Worm (Caenorhabditis elegans) whole organism, L4/young adult: ENCODE measurements around the gene pudl-1.

Source experiments
- dao-5 ChIP-seq: sonication (generic microtip); optimal IDR thresholded peaks from 2 replicates; lab custom pipeline; 2016; ENCODE audit warnings: missing genotype, missing genetic modification characterization, moderate library complexity, missing compliant biosample characterization
- him-1 ChIP-seq: sonication (generic microtip); optimal IDR thresholded peaks from 2 replicates; lab custom pipeline; 2016; ENCODE audit warnings: missing genotype, missing genetic modification reagents, missing genetic modification characterization, missing compliant biosample characterization

DNA sequence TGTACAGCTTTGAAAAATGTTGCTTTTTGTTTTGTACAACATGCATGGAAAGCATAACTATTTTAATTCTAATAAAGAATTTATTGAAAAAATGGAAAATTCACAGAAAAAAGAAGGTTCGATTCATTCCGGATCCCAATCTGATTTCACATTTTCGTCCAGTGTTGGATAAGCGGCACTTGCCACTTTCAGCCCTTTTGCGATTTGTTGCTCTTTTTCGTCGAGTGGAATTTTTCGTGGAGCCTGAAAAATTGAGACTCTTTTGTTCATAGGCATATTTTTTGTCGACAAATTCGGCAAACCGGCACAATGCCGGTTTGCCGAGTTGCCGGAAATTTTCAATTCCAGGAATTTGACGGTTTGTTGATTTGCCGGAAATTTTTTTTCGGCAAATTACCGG, 18.9 kb downstream of the pudl-1 start:
- TF ChIP-seq dao-5 (tag; lab: Kevin White, UChicago): no peak
- no peak for TF ChIP-seq him-1 (tag; lab: Kevin White, UChicago)
